Worm (Caenorhabditis elegans) whole organism, young adult: ENCODE measurements around the gene H06H21.37.
A peak's percentile ranks its signal among the peaks of the same experiment; 100 is the strongest.
"Not testable (repeated sequence)": the region's sequence is repeated elsewhere in the genome, so short reads cannot be mapped to it uniquely, and the experiment has no call there.

ENCODE experiments used
- F10E7.11 ChIP-seq: sonication (generic microtip); optimal IDR thresholded peaks from 2 replicates; lab custom pipeline; 2017; ENCODE audit warnings: mild to moderate bottlenecking, missing genetic modification characterization, moderate library complexity, missing compliant biosample characterization
- F37B4.10 ChIP-seq: fragments of 200-800 bp; sonication (Bioruptor generic); IDR thresholded peaks from 2 replicates; pipeline ENCODE4 v1.3.6; 2022; ENCODE audit warnings: missing genetic modification characterization, missing compliant biosample characterization
- aptf-2 ChIP-seq: fragments of 200-800 bp; sonication (Bioruptor generic); conservative IDR thresholded peaks from 2 replicates; pipeline ENCODE4 v1.3.6; 2022; ENCODE audit warnings: missing genetic modification reagents, missing genetic modification characterization, missing compliant biosample characterization
- ccch-3 ChIP-seq: fragments of 200-800 bp; sonication (Bioruptor generic); optimal IDR thresholded peaks from 2 replicates; lab custom pipeline; 2018; ENCODE audit warnings: mild to moderate bottlenecking, missing genetic modification characterization, missing compliant biosample characterization
- cebp-1 ChIP-seq, 2 experiments: fragments of 200-800 bp in 1 of 2; sonication (Bioruptor generic) in 1 of 2; sonication (generic microtip) in 1 of 2; IDR thresholded peaks in 1 of 2; optimal IDR thresholded peaks in 1 of 2; 2 replicates each; pipeline versions ENCODE4 v1.3.6 to Lab custom; 2017 to 2022; ENCODE audit warnings: missing compliant biosample characterization in 2 of 2, missing genetic modification characterization in 2 of 2, mild to moderate bottlenecking in 1 of 2, missing genetic modification reagents in 1 of 2, moderate library complexity in 1 of 2
- cebp-2 ChIP-seq: fragments of 200-800 bp; sonication (Bioruptor generic); IDR thresholded peaks from 2 replicates; pipeline ENCODE4 v1.3.6; 2022; ENCODE audit warnings: missing genetic modification characterization, missing compliant biosample characterization
- ceh-58 ChIP-seq: fragments of 200-800 bp; sonication (Bioruptor generic); IDR thresholded peaks from 2 replicates; pipeline ENCODE4 v1.3.6; 2022; ENCODE audit warnings: missing genetic modification characterization, missing compliant biosample characterization
- ceh-91 ChIP-seq: fragments of 200-800 bp; sonication (Bioruptor generic); IDR thresholded peaks from 2 replicates; pipeline ENCODE4 v1.3.6; 2022; ENCODE audit warnings: missing genetic modification reagents, missing genetic modification characterization, missing compliant biosample characterization
- dpl-1 ChIP-seq: fragments of 150-350 bp; optimal IDR thresholded peaks from 2 replicates; lab custom pipeline; 2014; ENCODE audit warnings: missing biosample characterization, missing genetic modification reagents, missing genetic modification characterization
- efl-1 ChIP-seq: fragments of 150-350 bp; optimal IDR thresholded peaks from 2 replicates; lab custom pipeline; 2014; ENCODE audit warnings: missing biosample characterization, missing genetic modification reagents, missing genetic modification characterization
- egrh-3 ChIP-seq: fragments of 200-800 bp; sonication (Bioruptor generic); IDR thresholded peaks from 2 replicates; pipeline ENCODE4 v1.3.6; 2022; ENCODE audit warnings: missing genetic modification reagents, missing genetic modification characterization, missing compliant biosample characterization
- him-1 ChIP-seq: sonication (generic microtip); optimal IDR thresholded peaks from 2 replicates; lab custom pipeline; 2016; ENCODE audit warnings: missing genotype, missing genetic modification reagents, missing genetic modification characterization, missing compliant biosample characterization
- hmg-1.2 ChIP-seq: fragments of 200-800 bp; sonication (Bioruptor generic); IDR thresholded peaks from 2 replicates; pipeline ENCODE4 v1.3.6; 2022; ENCODE audit warnings: missing genetic modification reagents, missing genetic modification characterization, missing compliant biosample characterization
- let-526 ChIP-seq: fragments of 200-800 bp; sonication (Bioruptor generic); IDR thresholded peaks from 2 replicates; pipeline ENCODE4 v1.3.6; 2022; ENCODE audit warnings: missing genetic modification reagents, missing genetic modification characterization, missing compliant biosample characterization
- let-607 ChIP-seq, 2 experiments: fragments of 200-800 bp in 1 of 2; sonication (Bioruptor generic) in 1 of 2; sonication (generic microtip) in 1 of 2; optimal IDR thresholded peaks; 2 replicates each; lab custom pipeline; 2016 to 2018; ENCODE audit warnings: mild to moderate bottlenecking in 2 of 2, missing compliant biosample characterization in 2 of 2, missing genetic modification characterization in 2 of 2, moderate library complexity in 2 of 2, missing genotype in 1 of 2
- lin-26 ChIP-seq: fragments of 200-800 bp; sonication (Bioruptor generic); IDR thresholded peaks from 2 replicates; pipeline ENCODE4 v1.3.6; 2022; ENCODE audit warnings: missing genetic modification reagents, missing genetic modification characterization, missing compliant biosample characterization
- lin-35 ChIP-seq, 3 experiments: fragments of 150-350 bp in 2 of 3; sonication (generic microtip) in 1 of 3; optimal IDR thresholded peaks; 2 replicates each; lab custom pipeline; 2014 to 2018; ENCODE audit warnings: missing biosample characterization in 3 of 3, missing genetic modification characterization in 3 of 3, missing genetic modification reagents in 3 of 3
- lin-54 ChIP-seq: fragments of 200-800 bp; sonication (Bioruptor generic); optimal IDR thresholded peaks from 2 replicates; lab custom pipeline; 2018; ENCODE audit warnings: mild to moderate bottlenecking, missing genetic modification characterization, missing compliant biosample characterization
- lsl-1 ChIP-seq: fragments of 200-800 bp; sonication (Bioruptor generic); optimal IDR thresholded peaks from 2 replicates; lab custom pipeline; 2018; ENCODE audit warnings: mild to moderate bottlenecking, missing genetic modification characterization, moderate library complexity, missing compliant biosample characterization
- lsy-27 ChIP-seq: sonication (generic microtip); optimal IDR thresholded peaks from 2 replicates; lab custom pipeline; 2017; ENCODE audit warnings: missing genetic modification characterization, mild to moderate bottlenecking, missing compliant biosample characterization, antibody characterized with exemption, missing genotype, borderline replicate concordance; ENCODE audit not compliant: insufficient read depth
- mes-4 ChIP-seq: sonication (generic microtip); optimal IDR thresholded peaks from 2 replicates; lab custom pipeline; 2016; ENCODE audit warnings: missing genotype, missing genetic modification characterization, missing compliant biosample characterization
- nfyb-1 ChIP-seq: fragments of 200-800 bp; sonication (Bioruptor generic); IDR thresholded peaks from 2 replicates; pipeline ENCODE4 v1.3.6; 2022; ENCODE audit warnings: missing genetic modification reagents, missing genetic modification characterization, missing compliant biosample characterization
- nhr-27 ChIP-seq: fragments of 200-800 bp; sonication (Bioruptor generic); optimal IDR thresholded peaks from 2 replicates; lab custom pipeline; 2018; ENCODE audit warnings: mild to moderate bottlenecking, missing genetic modification characterization, moderate library complexity, missing compliant biosample characterization
- nhr-90 ChIP-seq: sonication (generic microtip); optimal IDR thresholded peaks from 2 replicates; lab custom pipeline; 2016; ENCODE audit warnings: missing genotype, mild to moderate bottlenecking, missing genetic modification characterization, missing compliant biosample characterization
- pha-4 ChIP-seq: fragments of 150-350 bp; sonication (generic microtip); optimal IDR thresholded peaks from 2 replicates; lab custom pipeline; 2014; ENCODE audit warnings: missing biosample characterization, missing genetic modification reagents, missing genetic modification characterization
- rec-8 ChIP-seq, 2 experiments: sonication (generic microtip); optimal IDR thresholded peaks; 2 replicates each; lab custom pipeline; 2016; ENCODE audit warnings: mild to moderate bottlenecking in 2 of 2, missing genetic modification characterization in 2 of 2, missing genetic modification reagents in 2 of 2, missing genotype in 2 of 2, missing biosample characterization in 1 of 2, missing compliant biosample characterization in 1 of 2, moderate library complexity in 1 of 2
- snpc-4 ChIP-seq, 5 experiments: fragments of 150-350 bp in 1 of 5; sonication (generic microtip) in 4 of 5; optimal IDR thresholded peaks; 2 replicates each; lab custom pipeline; 2014 to 2018; ENCODE audit warnings: missing genetic modification characterization in 5 of 5, missing biosample characterization in 3 of 5, antibody characterized with exemption in 2 of 5, mild to moderate bottlenecking in 2 of 5, missing compliant biosample characterization in 2 of 5, missing genotype in 2 of 5, moderate library complexity in 2 of 5, missing genetic modification reagents in 1 of 5
- sptf-2 ChIP-seq: fragments of 200-800 bp; sonication (Bioruptor generic); optimal IDR thresholded peaks from 2 replicates; lab custom pipeline; 2018; ENCODE audit warnings: mild to moderate bottlenecking, missing genetic modification characterization, missing compliant biosample characterization
- tbp1 ChIP-seq: fragments of 200-800 bp; sonication (Bioruptor generic); optimal IDR thresholded peaks from 2 replicates; lab custom pipeline; 2018; ENCODE audit warnings: mild to moderate bottlenecking, missing genetic modification characterization, missing compliant biosample characterization
- unc-130 ChIP-seq: sonication (generic microtip); optimal IDR thresholded peaks from 2 replicates; lab custom pipeline; 2016; ENCODE audit warnings: missing genetic modification reagents, missing genetic modification characterization, missing compliant biosample characterization
- ztf-22 ChIP-seq: fragments of 200-800 bp; sonication (Bioruptor generic); optimal IDR thresholded peaks from 2 replicates; lab custom pipeline; 2018; ENCODE audit warnings: mild to moderate bottlenecking, missing genetic modification characterization, moderate library complexity, missing compliant biosample characterization
- ztf-26 ChIP-seq: sonication (generic microtip); optimal IDR thresholded peaks from 2 replicates; lab custom pipeline; 2017; ENCODE audit warnings: missing genetic modification characterization, missing compliant biosample characterization
- ztf-3 ChIP-seq: fragments of 200-800 bp; sonication (Bioruptor generic); optimal IDR thresholded peaks from 2 replicates; lab custom pipeline; 2018; ENCODE audit warnings: mild to moderate bottlenecking, missing genetic modification characterization, missing compliant biosample characterization

The H06H21.37 gene

ce11 chrIV:4784687-4785086 lies 25.1 kb downstream of the H06H21.37 start:
- TF ChIP-seq egrh-3 (GFP tag; lab: Robert Waterston, UW) = peak; percentile 58; the same call in 1 of the 2 replicates
- TF ChIP-seq hmg-1.2 = peak; percentile 34; the same call in 1 of the 2 replicates
- TF ChIP-seq tbp1 (GFP tag; lab: Kevin White, UChicago) = peak; percentile 5
- not testable (repeated sequence) for TF ChIP-seq snpc-4 (GFP tag; optimal IDR thresholded peaks at IDR 0.05; lab: Kevin White, UChicago)
- TF ChIP-seq snpc-4 (tag; optimal IDR thresholded peaks at IDR 0.05; lab: Kevin White, UChicago) = peak in 1 of 4 experiments; percentile 52
- TF ChIP-seq, all 124 proteins: peak for 4; not testable (repeated sequence) for 120

- TF ChIP-seq rec-8 (tag; optimal IDR thresholded peaks at IDR 0.05; lab: Kevin White, UChicago) (no peak), hmg-1.2 (peak; percentile 67), lin-35 (GFP tag; optimal IDR thresholded peaks at IDR 0.05; lab: Kevin White, UChicago) (no peak)
These were observed 28.7 kb downstream of the H06H21.37 start for ce11 chrIV:4781123-4781522.

- no peak for TF ChIP-seq ccch-3 (GFP tag; lab: Kevin White, UChicago)
- no peak for TF ChIP-seq ceh-58 (GFP tag; lab: Robert Waterston, UW)
- no peak for TF ChIP-seq F10E7.11
- TF ChIP-seq efl-1 (GFP tag; lab: Kevin White, UChicago) = no peak
- no peak for TF ChIP-seq ztf-26 (tag; lab: Kevin White, UChicago)
- TF ChIP-seq lsy-27 (tag; lab: Kevin White, UChicago) = no peak
- TF ChIP-seq ztf-3 (GFP tag; lab: Kevin White, UChicago) = no peak
- TF ChIP-seq ceh-91 (GFP tag; lab: Robert Waterston, UW) = no peak
- TF ChIP-seq ztf-22 = no peak
- no peak for TF ChIP-seq lin-54 (GFP tag; lab: Kevin White, UChicago)
- TF ChIP-seq nhr-90 (tag; lab: Kevin White, UChicago) = no peak
- TF ChIP-seq pha-4 (tag; lab: Kevin White, UChicago) = no peak
- no peak for TF ChIP-seq unc-130
- no peak for TF ChIP-seq cebp-1 (GFP tag; IDR thresholded peaks at IDR 0.05; lab: Robert Waterston, UW)
- no peak for TF ChIP-seq cebp-1 (tag; optimal IDR thresholded peaks at IDR 0.05; lab: Kevin White, UChicago)
- TF ChIP-seq let-526 (GFP tag; lab: Robert Waterston, UW) = no peak
- no peak for TF ChIP-seq F37B4.10 (GFP tag; lab: Robert Waterston, UW)
- TF ChIP-seq cebp-2 (GFP tag; lab: Robert Waterston, UW) = no peak
These were observed 29.6 kb downstream of the H06H21.37 start, which contains the start of gene set-15 for ce11 chrIV:4780129-4780528. Gene set-15 (minus strand): TSS chrIV:4780229.

ce11 chrIV:4776501-4776900 lies 33.3 kb downstream of the H06H21.37 start:
- TF ChIP-seq let-607 (tag; optimal IDR thresholded peaks at IDR 0.05; lab: Kevin White, UChicago) (no peak), cebp-1 (GFP tag; IDR thresholded peaks at IDR 0.05; lab: Robert Waterston, UW) (no peak), cebp-1 (tag; optimal IDR thresholded peaks at IDR 0.05; lab: Kevin White, UChicago) (no peak), lin-26 (no peak), nfyb-1 (GFP tag; lab: Robert Waterston, UW) (peak; percentile 76; the same call in 1 of the 2 replicates), mes-4 (tag; lab: Kevin White, UChicago) (no peak), lsl-1 (GFP tag; lab: Kevin White, UChicago) (no peak), nhr-27 (tag; lab: Kevin White, UChicago) (no peak)
- TF ChIP-seq, all 124 proteins: peak for 1

ce11 chrIV:4776001-4776400 lies 33.8 kb downstream of the H06H21.37 start, which contains the start of gene R11E3.19:
Gene R11E3.19 (minus strand): TSS chrIV:4776101.
- TF ChIP-seq dpl-1 (no peak), aptf-2 (no peak), ceh-91 (GFP tag; lab: Robert Waterston, UW) (no peak), sptf-2 (GFP tag; lab: Kevin White, UChicago) (no peak), him-1 (tag; lab: Kevin White, UChicago) (no peak)
